Worm (Caenorhabditis elegans): ENCODE data around the gene Y51A2B.6.

DNA sequence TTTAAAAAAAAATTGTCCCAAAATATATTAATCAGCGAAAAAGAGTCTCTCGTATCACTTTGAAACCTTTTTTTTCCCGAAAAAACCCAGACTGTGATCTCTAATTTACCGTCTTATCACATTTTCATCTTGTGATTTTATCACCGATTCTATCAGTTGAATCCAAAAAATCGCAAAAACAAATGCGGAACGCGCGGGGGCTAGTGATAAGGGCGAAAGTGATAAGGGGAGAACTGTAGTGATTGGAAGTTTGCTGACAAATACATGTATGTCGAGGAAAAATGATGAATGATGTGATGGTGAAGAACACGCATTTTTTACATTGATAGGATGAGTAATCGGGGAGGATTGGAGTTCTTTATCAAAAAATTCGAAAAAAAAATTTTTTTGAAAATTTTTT is 48.0 kb downstream of the Y51A2B.6 start:
- TF ChIP-seq ces-1 (GFP tag; optimal IDR thresholded peaks at IDR 0.05) (no peak), ama-1 (optimal IDR thresholded peaks at IDR 0.05) (no peak), lin-39 (tag; optimal IDR thresholded peaks at IDR 0.05) (no peak), lsy-2 (tag; optimal IDR thresholded peaks at IDR 0.05) (no peak), nhr-237 (tag; optimal IDR thresholded peaks at IDR 0.05) (no peak), vab-15 (tag; optimal IDR thresholded peaks at IDR 0.05) (no peak), fkh-10 (GFP tag; optimal IDR thresholded peaks at IDR 0.05) (no peak), zag-1 (tag; optimal IDR thresholded peaks at IDR 0.05) (no peak)

Data from whole organism, L1 larva.